Worm (Caenorhabditis elegans): ENCODE results near the gene Y97E10AR.3.

The Y97E10AR.3 gene

DNA sequence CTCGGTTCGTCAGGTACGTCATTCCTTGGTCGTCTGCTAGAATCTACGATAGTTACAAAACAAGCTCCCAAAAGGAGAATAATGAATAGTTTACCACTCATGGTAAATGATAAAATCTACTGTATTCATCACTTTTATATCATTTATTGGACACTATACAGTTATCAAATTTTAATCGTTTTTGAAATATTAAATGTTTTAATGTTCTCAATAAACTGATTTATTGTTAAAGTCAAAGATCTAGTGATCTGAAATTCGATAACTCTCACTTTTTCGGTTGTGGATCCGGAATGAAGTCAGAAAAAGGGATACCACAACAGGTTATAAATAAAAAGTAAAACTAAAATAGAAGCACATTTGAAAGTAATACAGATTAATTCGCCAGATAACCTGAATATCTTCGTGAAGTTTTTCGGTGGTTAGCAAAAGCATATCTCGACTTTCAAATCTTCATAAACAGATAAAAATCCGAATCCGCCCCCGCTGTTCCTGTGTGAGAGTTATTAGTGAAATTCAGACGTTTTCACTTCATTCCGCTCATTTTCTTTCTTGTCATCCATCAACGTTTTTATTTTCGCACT lies 48.5 kb downstream of the Y97E10AR.3 start, which contains the start of the genes clec-217 and F26D11.2:
Gene clec-217 (minus strand): TSS at position 101 of the 581 bp plus-strand sequence.
Gene F26D11.2 (plus strand): TSS at position 531 of the 581 bp plus-strand sequence.
- TF ChIP-seq lir-3 (tag; optimal IDR thresholded peaks at IDR 0.05; ENCODE audit: poor library complexity) (no peak), blmp-1 (tag; optimal IDR thresholded peaks at IDR 0.05) (peak; percentile 40), C16A3.4 (tag; optimal IDR thresholded peaks at IDR 0.05) (no peak)

DNA sequence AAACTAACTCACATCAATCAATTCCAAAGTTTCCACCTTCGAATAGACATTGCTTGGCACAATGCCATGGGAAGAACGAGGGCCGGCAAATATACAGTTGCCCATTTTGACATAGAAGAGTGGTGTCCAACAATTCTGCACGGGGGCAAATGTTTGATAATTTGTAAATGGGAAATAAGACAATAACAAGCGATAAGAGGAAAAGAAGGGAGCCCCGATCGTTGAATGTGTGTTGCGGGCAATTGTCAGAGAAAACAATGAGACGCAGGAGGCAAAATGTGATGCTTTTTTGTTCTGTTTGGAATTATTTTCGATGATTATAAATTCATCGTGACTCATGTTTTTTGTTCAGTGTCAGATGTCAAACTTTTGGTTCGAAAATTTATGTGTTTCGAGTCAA lies 51.1 kb downstream of the Y97E10AR.3 start, which contains the start of gene pals-34:
Gene pals-34 (minus strand): TSS at position 280 of the 400 bp plus-strand sequence.
- TF ChIP-seq efl-1 (optimal IDR thresholded peaks at IDR 0.05) = no peak
- TF ChIP-seq efl-1 (GFP tag; optimal IDR thresholded peaks at IDR 0.05 in 1 of 2) = peak in 1 of 2 experiments; percentile 87
- no peak for TF ChIP-seq nhr-19 (GFP tag; conservative IDR thresholded peaks at IDR 0.05)
